Worm (Caenorhabditis elegans): ENCODE measurements around the gene odd-1.

- TF ChIP-seq flt-1 (GFP tag; IDR thresholded peaks at IDR 0.05), result no peak
- TF ChIP-seq hnd-1 (tag; optimal IDR thresholded peaks at IDR 0.05), result no peak
- TF ChIP-seq sea-1 (GFP tag; conservative IDR thresholded peaks at IDR 0.05), result no peak
- TF ChIP-seq ama-1 (optimal IDR thresholded peaks at IDR 0.05), result no peak
Measured at ce11 chrIII:7106854-7107253, 1.3 kb upstream of the odd-1 start.
